Worm (Caenorhabditis elegans): ENCODE measurements around the gene atg-9.

Gene atg-9

DNA sequence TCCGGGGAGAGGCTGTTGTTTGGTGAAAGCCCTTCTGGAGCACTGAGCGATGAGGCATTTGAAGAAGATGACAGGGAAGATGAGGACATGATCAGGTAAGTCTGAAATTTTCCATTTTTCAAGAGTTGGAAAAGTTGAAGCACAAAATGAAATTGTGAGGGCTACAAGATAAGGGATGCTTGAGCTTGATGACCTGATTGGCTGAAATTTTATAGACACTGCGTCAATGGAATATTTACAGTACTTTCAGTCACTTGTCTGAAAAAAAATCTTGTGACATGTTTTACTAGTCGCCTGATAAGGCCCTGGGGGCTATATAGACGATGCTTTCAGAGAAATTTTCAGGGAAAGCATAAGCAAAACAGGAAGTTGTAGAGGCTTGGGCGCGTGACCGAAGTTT, 12.8 kb upstream of the atg-9 start, which contains the start of gene dmd-8:
TSS of gene dmd-8 (minus strand) at position 101 of the 400 bp plus-strand sequence.
- TF ChIP-seq ztf-1 (GFP tag; conservative IDR thresholded peaks at IDR 0.05) (no peak), nhr-10 (tag; optimal IDR thresholded peaks at IDR 0.05) (no peak), mdl-1 (tag; optimal IDR thresholded peaks at IDR 0.05) (no peak), aly-2 (tag; optimal IDR thresholded peaks at IDR 0.05) (no peak), nhr-129 (tag; optimal IDR thresholded peaks at IDR 0.05) (no peak), sem-4 (tag; optimal IDR thresholded peaks at IDR 0.05) (no peak), unc-39 (tag; optimal IDR thresholded peaks at IDR 0.05) (no peak), nhr-25 (tag; optimal IDR thresholded peaks at IDR 0.05) (no peak), ztf-11 (tag; optimal IDR thresholded peaks at IDR 0.05) (no peak), sma-9 (GFP tag; optimal IDR thresholded peaks at IDR 0.05) (no peak), sma-9 (tag; optimal IDR thresholded peaks at IDR 0.05) (no peak), mab-5 (tag; optimal IDR thresholded peaks at IDR 0.05) (no peak), lin-11 (tag; optimal IDR thresholded peaks at IDR 0.05) (no peak), Y55F3AM.14 (GFP tag; optimal IDR thresholded peaks at IDR 0.05) (no peak), gmeb-1 (tag; optimal IDR thresholded peaks at IDR 0.05) (no peak), ama-1 (optimal IDR thresholded peaks at IDR 0.05) (no peak), ceh-82 (tag; optimal IDR thresholded peaks at IDR 0.05) (no peak), ZK546.5 (tag; optimal IDR thresholded peaks at IDR 0.05) (no peak), elt-3 (tag; optimal IDR thresholded peaks at IDR 0.05) (no peak)

DNA sequence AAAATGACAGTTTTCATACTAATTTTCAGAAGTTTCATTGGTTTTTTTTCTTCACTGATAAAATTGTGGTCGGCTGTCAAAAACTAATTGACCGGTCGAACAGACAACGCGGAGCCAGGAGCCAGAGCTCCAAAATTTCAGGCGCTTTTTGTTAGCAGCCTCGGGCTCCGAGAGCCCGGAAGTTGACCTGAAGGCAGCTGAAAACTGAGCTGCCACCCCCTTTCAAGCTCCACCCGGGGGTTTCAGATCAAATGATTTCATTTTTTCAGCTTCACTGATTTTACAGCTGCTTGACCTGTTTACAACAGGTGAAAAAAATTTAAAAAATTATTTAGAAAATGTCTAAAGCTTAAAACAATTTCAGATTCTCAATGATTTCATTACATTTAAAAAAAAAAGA, 6.8 kb upstream of the atg-9 start:
- TF ChIP-seq skn-1 (tag; optimal IDR thresholded peaks at IDR 0.05) (no peak), nhr-10 (tag; optimal IDR thresholded peaks at IDR 0.05) (no peak), mdl-1 (tag; optimal IDR thresholded peaks at IDR 0.05) (no peak), R02D3.7 (tag; optimal IDR thresholded peaks at IDR 0.05) (no peak), egl-27 (tag; optimal IDR thresholded peaks at IDR 0.05) (no peak), nhr-25 (tag; optimal IDR thresholded peaks at IDR 0.05) (no peak), F13H6.1 (tag; optimal IDR thresholded peaks at IDR 0.05) (no peak), lin-11 (tag; optimal IDR thresholded peaks at IDR 0.05) (no peak), mbf-1 (tag; optimal IDR thresholded peaks at IDR 0.05) (no peak), zag-1 (tag; optimal IDR thresholded peaks at IDR 0.05) (no peak), snpc-4 (tag; optimal IDR thresholded peaks at IDR 0.05) (no peak), ZK546.5 (tag; optimal IDR thresholded peaks at IDR 0.05) (no peak), Y55F3AM.14 (GFP tag; optimal IDR thresholded peaks at IDR 0.05) (no peak), nhr-237 (tag; optimal IDR thresholded peaks at IDR 0.05) (no peak)

DNA sequence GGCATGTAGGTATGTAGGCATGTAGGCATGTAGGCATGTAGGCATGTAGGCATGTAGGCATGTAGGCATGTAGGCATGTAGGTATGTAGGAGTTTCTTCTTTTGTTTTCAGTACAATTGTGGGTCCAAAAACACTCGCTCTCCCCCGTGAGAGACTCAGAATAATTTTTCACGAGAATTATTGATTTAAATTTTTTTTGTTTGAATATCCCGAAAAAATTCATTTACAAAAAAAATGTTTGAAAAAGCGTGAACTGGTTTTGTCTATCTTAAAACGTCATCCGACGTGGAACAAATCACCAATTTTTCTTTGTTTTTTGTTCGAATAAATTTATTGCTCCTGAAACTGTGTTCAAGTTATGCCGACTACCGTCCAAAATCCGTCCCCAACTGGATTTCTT, 6.1 kb upstream of the atg-9 start, which contains the start of gene wago-10:
TSS of gene wago-10 (plus strand) at position 301 of the 400 bp plus-strand sequence.
- TF ChIP-seq ztf-1 (GFP tag; conservative IDR thresholded peaks at IDR 0.05) (no peak), nhr-129 (tag; optimal IDR thresholded peaks at IDR 0.05) (no peak), ceh-16 (tag; optimal IDR thresholded peaks at IDR 0.05) (no peak), lin-13 (GFP tag; optimal IDR thresholded peaks at IDR 0.05) (no peak), crh-2 (tag; optimal IDR thresholded peaks at IDR 0.05) (no peak), ceh-82 (tag; optimal IDR thresholded peaks at IDR 0.05) (no peak), lin-11 (tag; optimal IDR thresholded peaks at IDR 0.05) (no peak), nhr-21 (tag; optimal IDR thresholded peaks at IDR 0.05) (no peak), ama-1 (optimal IDR thresholded peaks at IDR 0.05) (no peak), C34F6.9 (tag; optimal IDR thresholded peaks at IDR 0.05) (no peak), aly-2 (tag; optimal IDR thresholded peaks at IDR 0.05) (no peak), unc-39 (tag; optimal IDR thresholded peaks at IDR 0.05) (no peak)

DNA sequence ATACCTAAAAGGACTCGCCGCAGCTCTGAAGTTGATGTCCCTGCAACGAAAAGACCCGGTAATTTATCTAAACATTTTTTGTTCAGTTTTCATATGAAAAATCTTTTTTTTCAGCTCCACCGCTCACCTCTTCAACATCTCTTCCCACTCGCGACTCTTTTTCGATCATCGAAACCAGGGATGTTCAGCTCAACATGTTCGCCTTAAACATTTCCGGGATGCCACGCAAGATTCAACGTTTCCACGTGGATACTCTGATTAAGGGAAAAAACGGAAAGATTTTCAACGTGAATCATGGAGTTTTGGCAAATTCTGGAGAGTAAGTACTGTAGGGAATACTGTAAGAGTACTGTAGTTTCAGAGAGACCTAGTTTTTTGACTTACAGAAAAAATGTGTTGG, 5.6 kb upstream of the atg-9 start:
- TF ChIP-seq nhr-12 (tag; optimal IDR thresholded peaks at IDR 0.05) (no peak), aly-2 (tag; optimal IDR thresholded peaks at IDR 0.05) (no peak), fos-1 (tag; optimal IDR thresholded peaks at IDR 0.05) (no peak), egl-27 (tag; optimal IDR thresholded peaks at IDR 0.05) (no peak), nhr-21 (tag; optimal IDR thresholded peaks at IDR 0.05) (no peak), nhr-11 (tag; optimal IDR thresholded peaks at IDR 0.05) (no peak), ama-1 (optimal IDR thresholded peaks at IDR 0.05) (no peak), ztf-1 (GFP tag; conservative IDR thresholded peaks at IDR 0.05) (no peak), Y55F3AM.14 (GFP tag; optimal IDR thresholded peaks at IDR 0.05) (no peak), elt-1 (tag; optimal IDR thresholded peaks at IDR 0.05) (no peak), dmd-4 (tag; optimal IDR thresholded peaks at IDR 0.05) (no peak)

DNA sequence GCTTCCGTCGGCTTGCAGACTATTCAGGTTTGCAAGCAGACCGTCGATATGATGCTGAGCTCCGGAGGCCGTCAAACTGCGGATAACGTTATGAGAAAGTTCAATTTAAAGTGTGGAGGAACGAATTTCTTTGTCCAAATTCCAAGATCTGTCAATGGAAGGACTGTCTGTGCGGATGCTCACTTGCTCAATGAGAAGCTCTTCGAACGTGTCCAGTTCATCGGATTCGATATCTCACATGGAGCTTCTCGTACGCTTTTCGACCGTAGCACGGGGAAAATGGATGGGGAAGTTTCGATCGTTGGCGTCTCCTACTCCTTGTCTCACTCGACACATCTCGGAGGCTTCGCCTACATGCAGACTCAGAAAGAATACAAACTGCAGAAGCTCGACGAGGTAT, 3.2 kb upstream of the atg-9 start:
- TF ChIP-seq mab-5 (tag; optimal IDR thresholded peaks at IDR 0.05) (no peak), ama-1 (optimal IDR thresholded peaks at IDR 0.05) (no peak), C34F6.9 (tag; optimal IDR thresholded peaks at IDR 0.05) (no peak), mbf-1 (tag; optimal IDR thresholded peaks at IDR 0.05) (no peak), skn-1 (tag; optimal IDR thresholded peaks at IDR 0.05) (no peak), ZK546.5 (tag; optimal IDR thresholded peaks at IDR 0.05) (no peak), zag-1 (tag; optimal IDR thresholded peaks at IDR 0.05) (no peak), crh-2 (tag; optimal IDR thresholded peaks at IDR 0.05) (no peak), blmp-1 (tag; optimal IDR thresholded peaks at IDR 0.05; ENCODE audit: insufficient read depth) (no peak), ztf-11 (tag; optimal IDR thresholded peaks at IDR 0.05) (no peak)
